Worm (Caenorhabditis elegans): ENCODE measurements around the gene T28H10.2.

DNA sequence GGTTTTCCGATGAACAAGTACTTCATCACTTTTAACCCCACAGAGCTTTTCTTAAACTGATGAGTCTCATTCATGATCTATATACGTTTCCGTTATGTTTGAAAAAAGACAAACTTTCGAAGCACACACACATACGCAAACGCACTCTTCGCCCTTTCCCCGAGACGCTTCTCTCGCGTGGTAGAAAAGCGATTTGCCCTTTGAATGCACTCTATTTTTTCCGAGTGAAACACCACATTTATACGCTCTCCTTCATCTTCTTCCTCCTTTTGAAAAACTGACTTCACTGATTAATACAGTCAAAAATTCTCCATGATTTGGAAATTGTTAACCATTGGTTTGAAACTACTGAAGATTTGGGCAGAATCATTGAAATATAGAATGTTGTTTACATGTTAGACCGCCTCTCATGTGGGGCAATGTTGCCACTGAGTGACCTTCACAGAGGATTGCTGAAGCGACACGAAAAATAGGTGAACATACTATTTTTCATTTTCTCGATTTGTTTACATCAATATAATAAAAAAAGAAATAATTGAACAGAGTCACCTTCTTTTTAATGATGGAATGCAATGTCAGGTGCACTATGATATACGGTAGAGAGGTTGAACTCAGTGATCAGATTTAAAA lies 23.8 kb upstream of the T28H10.2 start:
- no peak for TF ChIP-seq ces-1 (GFP tag; optimal IDR thresholded peaks at IDR 0.05)
- TF ChIP-seq mdl-1 (tag; optimal IDR thresholded peaks at IDR 0.05) = no peak
- no peak for TF ChIP-seq dpl-1 (GFP tag; optimal IDR thresholded peaks at IDR 0.05)
- peak in 1 of 2 experiments; percentile 94 for TF ChIP-seq unc-62 (GFP tag; optimal IDR thresholded peaks at IDR 0.05 in 1 of 2)
- TF ChIP-seq unc-62 (tag; optimal IDR thresholded peaks at IDR 0.05) = no peak
- TF ChIP-seq fos-1 (tag; optimal IDR thresholded peaks at IDR 0.05) = no peak
- no peak for TF ChIP-seq D1046.2 (GFP tag; IDR thresholded peaks at IDR 0.05)
- no peak for TF ChIP-seq fkh-10 (GFP tag; optimal IDR thresholded peaks at IDR 0.05)
- TF ChIP-seq zag-1 (tag; optimal IDR thresholded peaks at IDR 0.05) = no peak
- TF ChIP-seq lin-13 (GFP tag; optimal IDR thresholded peaks at IDR 0.05) = no peak
- no peak for TF ChIP-seq mep-1 (tag; optimal IDR thresholded peaks at IDR 0.05)
- no peak for TF ChIP-seq unc-130 (GFP tag; optimal IDR thresholded peaks at IDR 0.05)

All from whole organism, L4 larva.